Worm (Caenorhabditis elegans) whole organism, late embryonic: ENCODE measurements around the gene Y53F4B.39.

Source experiments
- C08G9.2 ChIP-seq: sonication (generic microtip); optimal IDR thresholded peaks from 2 replicates; lab custom pipeline; 2016; ENCODE audit warnings: mild to moderate bottlenecking, missing genetic modification characterization, moderate library complexity, missing compliant biosample characterization
- C38D4.7 ChIP-seq: fragments of 200-800 bp; sonication (Bioruptor generic); optimal IDR thresholded peaks from 2 replicates; lab custom pipeline; 2018; ENCODE audit warnings: mild to moderate bottlenecking, missing genetic modification characterization, moderate library complexity, missing compliant biosample characterization
- F13H6.1 ChIP-seq: sonication (generic microtip); optimal IDR thresholded peaks from 2 replicates; lab custom pipeline; 2016; ENCODE audit warnings: missing genetic modification characterization, missing compliant biosample characterization
- K02D7.2 ChIP-seq: sonication (generic microtip); optimal IDR thresholded peaks from 2 replicates; lab custom pipeline; 2017; ENCODE audit warnings: mild to moderate bottlenecking, missing genetic modification characterization, missing compliant biosample characterization
- K09A11.1 ChIP-seq: sonication (generic microtip); optimal IDR thresholded peaks from 2 replicates; lab custom pipeline; 2017; ENCODE audit warnings: antibody characterized with exemption, mild to moderate bottlenecking, missing genetic modification characterization, missing compliant biosample characterization; ENCODE audit not compliant: insufficient read depth
- ama-1 ChIP-seq: fragments of 150-350 bp; optimal IDR thresholded peaks from 2 replicates; lab custom pipeline; 2014
- ceh-14 ChIP-seq: sonication (generic microtip); optimal IDR thresholded peaks from 2 replicates; lab custom pipeline; 2016; ENCODE audit warnings: missing genotype, missing genetic modification characterization, missing compliant biosample characterization
- ceh-18 ChIP-seq: sonication (generic microtip); optimal IDR thresholded peaks from 2 replicates; lab custom pipeline; 2016; ENCODE audit warnings: missing genetic modification characterization, missing compliant biosample characterization
- ceh-19 ChIP-seq: fragments of 200-800 bp; sonication (Bioruptor generic); optimal IDR thresholded peaks from 2 replicates; lab custom pipeline; 2018; ENCODE audit warnings: mild to moderate bottlenecking, missing genetic modification characterization, missing compliant biosample characterization
- ceh-22 ChIP-seq: sonication (generic microtip); optimal IDR thresholded peaks from 2 replicates; lab custom pipeline; 2017; ENCODE audit warnings: missing biosample characterization, missing genetic modification characterization
- ceh-24 ChIP-seq: sonication (generic microtip); optimal IDR thresholded peaks from 2 replicates; lab custom pipeline; 2016; ENCODE audit warnings: mild to moderate bottlenecking, missing genetic modification characterization, missing compliant biosample characterization
- ceh-31 ChIP-seq: sonication (generic microtip); optimal IDR thresholded peaks from 2 replicates; lab custom pipeline; 2016; ENCODE audit warnings: missing genetic modification characterization, missing compliant biosample characterization
- ceh-45 ChIP-seq: fragments of 200-800 bp; sonication (Bioruptor generic); IDR thresholded peaks from 2 replicates; pipeline ENCODE4 v1.3.6; 2022; ENCODE audit warnings: missing genetic modification reagents, missing genetic modification characterization, missing compliant biosample characterization
- ceh-48 ChIP-seq: sonication (generic microtip); optimal IDR thresholded peaks from 2 replicates; lab custom pipeline; 2016; ENCODE audit warnings: missing genetic modification characterization, inconsistent platforms, missing compliant biosample characterization
- ceh-6 ChIP-seq: fragments of 200-800 bp; sonication (Bioruptor generic); optimal IDR thresholded peaks from 2 replicates; lab custom pipeline; 2018; ENCODE audit warnings: mild to moderate bottlenecking, missing genetic modification characterization, missing compliant biosample characterization
- ceh-9 ChIP-seq: sonication (generic microtip); optimal IDR thresholded peaks from 2 replicates; lab custom pipeline; 2016; ENCODE audit warnings: mild to moderate bottlenecking, missing genetic modification characterization, inconsistent platforms, missing compliant biosample characterization
- dmd-4 ChIP-seq: sonication (generic microtip); optimal IDR thresholded peaks from 2 replicates; lab custom pipeline; 2016; ENCODE audit warnings: borderline replicate concordance, missing genetic modification characterization, missing compliant biosample characterization
- elt-4 ChIP-seq: sonication (generic microtip); optimal IDR thresholded peaks from 2 replicates; lab custom pipeline; 2016; ENCODE audit warnings: missing genetic modification characterization, missing compliant biosample characterization
- ets-4 ChIP-seq: sonication (generic microtip); optimal IDR thresholded peaks from 2 replicates; lab custom pipeline; 2016; ENCODE audit warnings: missing genetic modification characterization, missing compliant biosample characterization
- eyg-1 ChIP-seq: sonication (generic microtip); optimal IDR thresholded peaks from 2 replicates; lab custom pipeline; 2016; ENCODE audit warnings: missing genotype, missing genetic modification characterization, missing compliant biosample characterization
- fkh-10 ChIP-seq: fragments of 150-350 bp; optimal IDR thresholded peaks from 2 replicates; lab custom pipeline; 2014; ENCODE audit warnings: missing biosample characterization, missing genetic modification reagents, missing genetic modification characterization
- gmeb-2 ChIP-seq: sonication (generic microtip); optimal IDR thresholded peaks from 2 replicates; lab custom pipeline; 2016; ENCODE audit warnings: missing genetic modification characterization, inconsistent platforms, missing compliant biosample characterization
- hlh-13 ChIP-seq: fragments of 200-800 bp; sonication (Bioruptor generic); optimal IDR thresholded peaks from 2 replicates; lab custom pipeline; 2018; ENCODE audit warnings: mild to moderate bottlenecking, missing genetic modification characterization, missing compliant biosample characterization
- hlh-15 ChIP-seq: sonication (generic microtip); optimal IDR thresholded peaks from 2 replicates; lab custom pipeline; 2016; ENCODE audit warnings: missing genetic modification characterization, missing compliant biosample characterization
- hlh-30 ChIP-seq: sonication (generic microtip); optimal IDR thresholded peaks from 2 replicates; lab custom pipeline; 2017; ENCODE audit warnings: antibody characterized with exemption, missing genetic modification characterization, missing compliant biosample characterization; ENCODE audit not compliant: insufficient read depth
- hlh-6 ChIP-seq: sonication (generic microtip); optimal IDR thresholded peaks from 2 replicates; lab custom pipeline; 2016; ENCODE audit warnings: missing genotype, missing genetic modification characterization, missing compliant biosample characterization
- hlh-8 ChIP-seq: sonication (generic microtip); optimal IDR thresholded peaks from 2 replicates; lab custom pipeline; 2016; ENCODE audit warnings: missing genotype, missing genetic modification characterization, missing compliant biosample characterization
- lin-11 ChIP-seq: fragments of 200-800 bp; sonication (Bioruptor generic); optimal IDR thresholded peaks from 2 replicates; lab custom pipeline; 2018; ENCODE audit warnings: mild to moderate bottlenecking, missing genetic modification characterization, missing compliant biosample characterization
- madf-2 ChIP-seq: sonication (generic microtip); optimal IDR thresholded peaks from 2 replicates; lab custom pipeline; 2017; ENCODE audit warnings: missing genetic modification characterization, missing compliant biosample characterization
- mec-3 ChIP-seq: sonication (generic microtip); optimal IDR thresholded peaks from 2 replicates; lab custom pipeline; 2016; ENCODE audit warnings: borderline replicate concordance, missing genetic modification characterization, missing compliant biosample characterization
- nfya-1 ChIP-seq: sonication (generic microtip); optimal IDR thresholded peaks from 2 replicates; lab custom pipeline; 2017; ENCODE audit warnings: missing genetic modification characterization, mild to moderate bottlenecking, missing compliant biosample characterization, antibody characterized with exemption, moderate library complexity
- nhr-11 ChIP-seq: fragments of 150-350 bp; optimal IDR thresholded peaks from 2 replicates; lab custom pipeline; 2014; ENCODE audit warnings: missing biosample characterization, missing genetic modification characterization
- npax-4 ChIP-seq: sonication (generic microtip); optimal IDR thresholded peaks from 2 replicates; lab custom pipeline; 2016; ENCODE audit warnings: missing genetic modification characterization, missing compliant biosample characterization
- odd-2 ChIP-seq: sonication (generic microtip); optimal IDR thresholded peaks from 2 replicates; lab custom pipeline; 2017; ENCODE audit warnings: antibody characterized with exemption, mild to moderate bottlenecking, missing genetic modification characterization, missing compliant biosample characterization
- pag-3 ChIP-seq: sonication (generic microtip); optimal IDR thresholded peaks from 2 replicates; lab custom pipeline; 2016; ENCODE audit warnings: missing compliant biosample characterization, missing genetic modification characterization, borderline replicate concordance
- pat-9 ChIP-seq: fragments of 200-800 bp; sonication (Bioruptor generic); optimal IDR thresholded peaks from 2 replicates; lab custom pipeline; 2018; ENCODE audit warnings: mild to moderate bottlenecking, missing genetic modification characterization, moderate library complexity, missing compliant biosample characterization
- pax-1 ChIP-seq: fragments of 150-350 bp; optimal IDR thresholded peaks from 2 replicates; lab custom pipeline; 2014; ENCODE audit warnings: missing biosample characterization, missing genetic modification characterization
- pha-4 ChIP-seq: fragments of 150-350 bp; optimal IDR thresholded peaks from 2 replicates; lab custom pipeline; 2018; ENCODE audit warnings: missing biosample characterization, missing genetic modification reagents, missing genetic modification characterization
- pqm-1 ChIP-seq: sonication (generic microtip); optimal IDR thresholded peaks from 2 replicates; lab custom pipeline; 2016; ENCODE audit warnings: missing genetic modification characterization, missing compliant biosample characterization
- pros-1 ChIP-seq: fragments of 150-350 bp; optimal IDR thresholded peaks from 2 replicates; lab custom pipeline; 2014; ENCODE audit warnings: missing biosample characterization, missing genetic modification reagents, missing genetic modification characterization
- sox-2 ChIP-seq: fragments of 200-800 bp; sonication (Bioruptor generic); IDR thresholded peaks from 2 replicates; pipeline ENCODE4 v1.3.6; 2022; ENCODE audit warnings: missing genetic modification reagents, missing genetic modification characterization, missing compliant biosample characterization
- ttx-3 ChIP-seq: sonication (generic microtip); optimal IDR thresholded peaks from 2 replicates; lab custom pipeline; 2016; ENCODE audit warnings: missing genetic modification reagents, missing genetic modification characterization, missing compliant biosample characterization
- unc-55 ChIP-seq: sonication (generic microtip); optimal IDR thresholded peaks from 2 replicates; lab custom pipeline; 2017; ENCODE audit warnings: missing biosample characterization, missing genetic modification reagents, missing genetic modification characterization
- unc-86 ChIP-seq: sonication (generic microtip); optimal IDR thresholded peaks from 2 replicates; lab custom pipeline; 2016; ENCODE audit warnings: missing genetic modification characterization, missing compliant biosample characterization
- ztf-16 ChIP-seq: sonication (generic microtip); optimal IDR thresholded peaks from 2 replicates; lab custom pipeline; 2017; ENCODE audit warnings: missing genetic modification characterization, missing compliant biosample characterization

Gene Y53F4B.39

DNA sequence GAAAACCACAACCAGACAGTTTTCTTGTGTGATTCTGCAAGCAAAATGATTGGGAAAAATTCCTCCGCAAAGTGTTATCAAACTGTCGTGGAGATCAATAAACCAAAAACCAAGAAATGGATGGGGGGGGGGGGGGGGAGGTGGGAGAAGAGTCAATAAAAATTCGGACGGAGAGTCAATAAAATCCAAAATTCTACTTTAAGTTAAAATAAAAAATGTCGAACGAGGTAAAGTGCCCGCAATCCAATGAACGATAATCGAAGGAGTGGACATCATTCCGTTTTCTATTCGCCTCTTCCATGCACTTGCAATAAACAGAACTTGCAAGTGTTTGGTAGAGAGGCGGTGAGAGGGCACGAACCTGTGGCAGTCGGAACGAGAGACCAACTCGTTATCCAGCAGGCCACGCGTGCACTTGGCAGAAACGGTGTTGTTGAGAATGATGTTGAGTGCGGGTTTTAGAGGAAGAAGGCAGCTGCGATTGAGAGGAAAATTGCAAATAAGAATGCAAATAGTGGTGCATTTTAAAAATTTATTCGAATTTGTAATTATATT, 55.8 kb downstream of the Y53F4B.39 start, which contains the start of gene gst-27 (continued):
- TF ChIP-seq pag-3 (tag; lab: Kevin White, UChicago) (peak; percentile 34), ceh-22 (tag; lab: Kevin White, UChicago) (peak; percentile 23), unc-86 (tag; lab: Kevin White, UChicago) (peak; percentile 69), ets-4 (tag; lab: Kevin White, UChicago) (peak; percentile 58), ceh-9 (tag; lab: Kevin White, UChicago) (no peak), ztf-16 (tag; lab: Kevin White, UChicago) (peak; percentile 86), F13H6.1 (peak; percentile 74), sox-2 (GFP tag; lab: Robert Waterston, UW) (peak; percentile 74), ceh-6 (GFP tag; lab: Kevin White, UChicago) (peak; percentile 85), gmeb-2 (tag; lab: Kevin White, UChicago) (peak; percentile 76), elt-4 (tag; lab: Kevin White, UChicago) (no peak), hlh-6 (peak; percentile 86), nfya-1 (tag; lab: Kevin White, UChicago) (peak; percentile 87), mec-3 (tag; lab: Kevin White, UChicago) (no peak), pros-1 (peak; percentile 57), ceh-19 (GFP tag; lab: Kevin White, UChicago) (peak; percentile 86), C08G9.2 (peak; percentile 75), hlh-13 (GFP tag; lab: Kevin White, UChicago) (peak; percentile 69), K02D7.2 (tag; lab: Kevin White, UChicago) (peak; percentile 69), hlh-30 (tag; lab: Kevin White, UChicago) (peak; percentile 52), lin-11 (peak; percentile 77), ttx-3 (tag; lab: Kevin White, UChicago) (peak; percentile 74), pqm-1 (peak; percentile 72), pax-1 (tag; lab: Kevin White, UChicago) (no peak), fkh-10 (GFP tag; lab: Kevin White, UChicago) (peak; percentile 49), C38D4.7 (GFP tag; lab: Kevin White, UChicago) (peak; percentile 76), ceh-24 (peak; percentile 55), odd-2 (tag; lab: Kevin White, UChicago) (peak; percentile 50), npax-4 (tag; lab: Kevin White, UChicago) (peak; percentile 62), ceh-31 (peak; percentile 73), K09A11.1 (peak; percentile 61), hlh-15 (tag; lab: Kevin White, UChicago) (peak; percentile 9), pat-9 (tag; lab: Kevin White, UChicago) (peak; percentile 81), ceh-14 (tag; lab: Kevin White, UChicago) (peak; percentile 59), eyg-1 (peak; percentile 2), unc-55 (GFP tag; lab: Kevin White, UChicago) (peak; percentile 18), dmd-4 (tag; lab: Kevin White, UChicago) (peak; percentile 53), ceh-45 (GFP tag; lab: Robert Waterston, UW) (peak; percentile 68), ama-1 (lab: Kevin White, UChicago) (no peak), ceh-18 (tag; lab: Kevin White, UChicago) (peak; percentile 83), hlh-8 (tag; lab: Kevin White, UChicago) (peak; percentile 68), pha-4 (no peak), nhr-11 (tag; lab: Kevin White, UChicago) (no peak), madf-2 (tag; lab: Kevin White, UChicago) (peak; percentile 72), ceh-48 (tag; lab: Kevin White, UChicago) (peak; percentile 71)
